Worm (Caenorhabditis elegans) whole organism, young adult: ENCODE data around the gene pgl-2.

Experiments
- B0261.1 ChIP-seq: sonication (generic microtip); optimal IDR thresholded peaks from 2 replicates; lab custom pipeline; 2016; ENCODE audit warnings: mild to moderate bottlenecking, missing genetic modification characterization, moderate library complexity, missing compliant biosample characterization
- B0336.3 ChIP-seq: fragments of 200-800 bp; sonication (Bioruptor generic); IDR thresholded peaks from 2 replicates; pipeline ENCODE4 v1.3.6; 2022; ENCODE audit warnings: missing genetic modification characterization, missing compliant biosample characterization
- F23B12.7 ChIP-seq: sonication (generic microtip); optimal IDR thresholded peaks from 2 replicates; lab custom pipeline; 2017; ENCODE audit warnings: missing genetic modification characterization, mild to moderate bottlenecking, missing compliant biosample characterization, antibody characterized with exemption, moderate library complexity; ENCODE audit not compliant: insufficient read depth
- F33H1.4 ChIP-seq: fragments of 200-800 bp; sonication (Bioruptor generic); IDR thresholded peaks from 2 replicates; pipeline ENCODE4 v1.3.6; 2022; ENCODE audit warnings: missing genetic modification reagents, missing genetic modification characterization, missing compliant biosample characterization
- F49E8.2 ChIP-seq: sonication (generic microtip); optimal IDR thresholded peaks from 3 replicates; lab custom pipeline; 2017; ENCODE audit warnings: missing genetic modification characterization, mild to moderate bottlenecking, missing compliant biosample characterization, antibody characterized with exemption, moderate library complexity; ENCODE audit not compliant: insufficient read depth
- F52B5.7 ChIP-seq: sonication (generic microtip); optimal IDR thresholded peaks from 2 replicates; lab custom pipeline; 2016; ENCODE audit warnings: mild to moderate bottlenecking, missing genetic modification characterization, missing compliant biosample characterization
- Y95B8A.8 ChIP-seq: fragments of 200-800 bp; sonication (Bioruptor generic); IDR thresholded peaks from 2 replicates; pipeline ENCODE4 v1.3.6; 2022; ENCODE audit warnings: missing genetic modification reagents, missing genetic modification characterization, missing compliant biosample characterization
- aptf-2 ChIP-seq: fragments of 200-800 bp; sonication (Bioruptor generic); conservative IDR thresholded peaks from 2 replicates; pipeline ENCODE4 v1.3.6; 2022; ENCODE audit warnings: missing genetic modification reagents, missing genetic modification characterization, missing compliant biosample characterization
- atf-7 ChIP-seq: sonication (generic microtip); optimal IDR thresholded peaks from 2 replicates; lab custom pipeline; 2017; ENCODE audit warnings: mild to moderate bottlenecking, missing genetic modification characterization, missing compliant biosample characterization
- attf-3 ChIP-seq: fragments of 200-800 bp; sonication (Bioruptor generic); conservative IDR thresholded peaks from 2 replicates; pipeline ENCODE4 v1.3.6; 2022; ENCODE audit warnings: missing genetic modification reagents, missing genetic modification characterization, missing compliant biosample characterization
- attf-5 ChIP-seq: fragments of 200-800 bp; sonication (Bioruptor generic); optimal IDR thresholded peaks from 2 replicates; lab custom pipeline; 2018; ENCODE audit warnings: mild to moderate bottlenecking, missing genetic modification characterization, missing compliant biosample characterization
- bed-1 ChIP-seq: fragments of 200-800 bp; sonication (Bioruptor generic); IDR thresholded peaks from 2 replicates; pipeline ENCODE4 v1.3.6; 2022; ENCODE audit warnings: missing genetic modification reagents, missing genetic modification characterization, missing compliant biosample characterization
- bed-2 ChIP-seq: fragments of 200-800 bp; sonication (Bioruptor generic); IDR thresholded peaks from 2 replicates; pipeline ENCODE4 v1.3.6; 2022; ENCODE audit warnings: missing genetic modification reagents, missing genetic modification characterization, missing compliant biosample characterization
- ceh-58 ChIP-seq: fragments of 200-800 bp; sonication (Bioruptor generic); IDR thresholded peaks from 2 replicates; pipeline ENCODE4 v1.3.6; 2022; ENCODE audit warnings: missing genetic modification characterization, missing compliant biosample characterization
- efl-1 ChIP-seq: fragments of 150-350 bp; optimal IDR thresholded peaks from 2 replicates; lab custom pipeline; 2014; ENCODE audit warnings: missing biosample characterization, missing genetic modification reagents, missing genetic modification characterization
- egl-18 ChIP-seq: fragments of 200-800 bp; sonication (Bioruptor generic); IDR thresholded peaks from 2 replicates; pipeline ENCODE4 v1.3.6; 2022; ENCODE audit warnings: missing genetic modification reagents, missing genetic modification characterization, missing compliant biosample characterization
- ekl-4 ChIP-seq: fragments of 200-800 bp; sonication (Bioruptor generic); IDR thresholded peaks from 2 replicates; pipeline ENCODE4 v1.3.6; 2022; ENCODE audit warnings: missing genetic modification reagents, missing genetic modification characterization, missing compliant biosample characterization
- him-1 ChIP-seq: sonication (generic microtip); optimal IDR thresholded peaks from 2 replicates; lab custom pipeline; 2016; ENCODE audit warnings: missing genotype, missing genetic modification reagents, missing genetic modification characterization, missing compliant biosample characterization
- hmg-1.2 ChIP-seq: fragments of 200-800 bp; sonication (Bioruptor generic); IDR thresholded peaks from 2 replicates; pipeline ENCODE4 v1.3.6; 2022; ENCODE audit warnings: missing genetic modification reagents, missing genetic modification characterization, missing compliant biosample characterization
- hmg-20 ChIP-seq: fragments of 200-800 bp; sonication (Bioruptor generic); IDR thresholded peaks from 2 replicates; pipeline ENCODE4 v1.3.6; 2022; ENCODE audit warnings: missing genetic modification reagents, missing genetic modification characterization, missing compliant biosample characterization
- lin-35 ChIP-seq, 3 experiments: fragments of 150-350 bp in 2 of 3; sonication (generic microtip) in 1 of 3; optimal IDR thresholded peaks; 2 replicates each; lab custom pipeline; 2014 to 2018; ENCODE audit warnings: missing biosample characterization in 3 of 3, missing genetic modification characterization in 3 of 3, missing genetic modification reagents in 3 of 3
- lin-54 ChIP-seq: fragments of 200-800 bp; sonication (Bioruptor generic); optimal IDR thresholded peaks from 2 replicates; lab custom pipeline; 2018; ENCODE audit warnings: mild to moderate bottlenecking, missing genetic modification characterization, missing compliant biosample characterization
- lir-1 ChIP-seq: fragments of 200-800 bp; sonication (Bioruptor generic); conservative IDR thresholded peaks from 2 replicates; pipeline ENCODE4 v1.3.6; 2022; ENCODE audit warnings: missing genetic modification reagents, missing genetic modification characterization, missing compliant biosample characterization
- lsl-1 ChIP-seq: fragments of 200-800 bp; sonication (Bioruptor generic); optimal IDR thresholded peaks from 2 replicates; lab custom pipeline; 2018; ENCODE audit warnings: mild to moderate bottlenecking, missing genetic modification characterization, moderate library complexity, missing compliant biosample characterization
- madf-6 ChIP-seq: fragments of 200-800 bp; sonication (Bioruptor generic); IDR thresholded peaks from 2 replicates; pipeline ENCODE4 v1.3.6; 2022; ENCODE audit warnings: missing genetic modification reagents, missing genetic modification characterization, missing compliant biosample characterization
- madf-8 ChIP-seq: fragments of 200-800 bp; sonication (Bioruptor generic); conservative IDR thresholded peaks from 2 replicates; pipeline ENCODE4 v1.3.6; 2022; ENCODE audit warnings: missing genetic modification reagents, missing genetic modification characterization, missing compliant biosample characterization
- mel-28 ChIP-seq: sonication (generic microtip); optimal IDR thresholded peaks from 2 replicates; lab custom pipeline; 2016; ENCODE audit warnings: borderline replicate concordance, mild to moderate bottlenecking, missing genetic modification characterization, missing compliant biosample characterization
- nfya-2 ChIP-seq: fragments of 200-800 bp; sonication (Bioruptor generic); IDR thresholded peaks from 2 replicates; pipeline ENCODE4 v1.3.6; 2022; ENCODE audit warnings: missing genetic modification reagents, missing genetic modification characterization, missing compliant biosample characterization
- nhr-179 ChIP-seq: sonication (generic microtip); optimal IDR thresholded peaks from 2 replicates; lab custom pipeline; 2016; ENCODE audit warnings: mild to moderate bottlenecking, missing genetic modification characterization, missing compliant biosample characterization
- nhr-80 ChIP-seq: sonication (generic microtip); optimal IDR thresholded peaks from 2 replicates; lab custom pipeline; 2016; ENCODE audit warnings: missing genetic modification characterization, missing compliant biosample characterization
- pbrm-1 ChIP-seq: fragments of 200-800 bp; sonication (Bioruptor generic); IDR thresholded peaks from 2 replicates; pipeline ENCODE4 v1.3.6; 2022; ENCODE audit warnings: missing genetic modification reagents, missing genetic modification characterization, missing compliant biosample characterization
- snpc-1.1 ChIP-seq: sonication (generic microtip); optimal IDR thresholded peaks from 2 replicates; lab custom pipeline; 2017; ENCODE audit warnings: missing genetic modification characterization, mild to moderate bottlenecking, missing compliant biosample characterization, antibody characterized with exemption, moderate library complexity, missing genotype, missing genetic modification reagents; ENCODE audit not compliant: insufficient read depth
- snpc-4 ChIP-seq, 5 experiments: fragments of 150-350 bp in 1 of 5; sonication (generic microtip) in 4 of 5; optimal IDR thresholded peaks; 2 replicates each; lab custom pipeline; 2014 to 2018; ENCODE audit warnings: missing genetic modification characterization in 5 of 5, missing biosample characterization in 3 of 5, antibody characterized with exemption in 2 of 5, mild to moderate bottlenecking in 2 of 5, missing compliant biosample characterization in 2 of 5, missing genotype in 2 of 5, moderate library complexity in 2 of 5, missing genetic modification reagents in 1 of 5
- tbp1 ChIP-seq: fragments of 200-800 bp; sonication (Bioruptor generic); optimal IDR thresholded peaks from 2 replicates; lab custom pipeline; 2018; ENCODE audit warnings: mild to moderate bottlenecking, missing genetic modification characterization, missing compliant biosample characterization
- unc-62 ChIP-seq: fragments of 150-350 bp; optimal IDR thresholded peaks from 2 replicates; lab custom pipeline; 2014; ENCODE audit warnings: missing biosample characterization, missing genetic modification reagents, missing genetic modification characterization
- xnd-1 ChIP-seq: sonication (generic microtip); optimal IDR thresholded peaks from 2 replicates; lab custom pipeline; 2016; ENCODE audit warnings: missing genotype, missing genetic modification reagents, missing genetic modification characterization, missing compliant biosample characterization
- zfh-2 ChIP-seq: fragments of 200-800 bp; sonication (Bioruptor generic); conservative IDR thresholded peaks from 2 replicates; pipeline ENCODE4 v1.3.6; 2022; ENCODE audit warnings: missing genetic modification reagents, missing genetic modification characterization, missing compliant biosample characterization
- ztf-18 ChIP-seq: sonication (generic microtip); optimal IDR thresholded peaks from 2 replicates; lab custom pipeline; 2016; ENCODE audit warnings: missing genotype, mild to moderate bottlenecking, missing genetic modification characterization, missing compliant biosample characterization
- ztf-22 ChIP-seq: fragments of 200-800 bp; sonication (Bioruptor generic); optimal IDR thresholded peaks from 2 replicates; lab custom pipeline; 2018; ENCODE audit warnings: mild to moderate bottlenecking, missing genetic modification characterization, moderate library complexity, missing compliant biosample characterization
- ztf-6 ChIP-seq: fragments of 200-800 bp; sonication (Bioruptor generic); IDR thresholded peaks from 2 replicates; pipeline ENCODE4 v1.3.6; 2022; ENCODE audit warnings: missing genetic modification reagents, missing genetic modification characterization, missing compliant biosample characterization

The pgl-2 gene

DNA sequence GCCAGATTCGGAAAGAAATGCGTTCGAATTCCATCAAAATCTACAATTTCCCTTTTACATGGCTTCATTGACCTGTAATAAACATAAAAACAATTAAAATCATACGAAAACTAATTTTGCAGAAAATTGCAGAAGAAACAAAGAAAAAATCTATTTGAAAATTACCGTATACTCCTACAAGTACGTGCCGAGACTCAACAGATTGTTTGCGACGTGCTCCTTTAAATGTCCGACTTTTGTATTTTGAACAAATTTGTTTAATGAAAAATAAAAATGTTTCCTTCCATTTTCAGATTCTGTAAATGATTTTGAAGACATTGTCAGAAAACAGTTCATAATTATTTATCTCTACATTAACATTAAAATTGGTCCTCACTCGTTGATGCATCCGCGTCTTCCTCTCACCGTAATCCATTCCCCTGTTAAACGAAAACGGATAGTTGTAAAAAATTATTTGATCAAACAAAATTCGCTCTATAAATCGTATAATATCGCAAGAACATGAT is at the start of gene pgl-2:
TSS of gene pgl-2 (minus strand) at position 456 of the 506 bp plus-strand sequence.
- TF ChIP-seq atf-7 (no peak), F23B12.7 (tag; lab: Kevin White, UChicago) (no peak), ztf-22 (GFP tag; lab: Kevin White, UChicago) (no peak), F49E8.2 (tag; lab: Kevin White, UChicago) (peak; percentile 14), attf-3 (GFP tag; lab: Robert Waterston, UW) (no peak), xnd-1 (peak; percentile 64), lin-54 (GFP tag; lab: Kevin White, UChicago) (peak; percentile 47), ekl-4 (0 out of 2 replicates have a peak, but pooled peaks have one; percentile 36), him-1 (tag; lab: Kevin White, UChicago) (peak; percentile 39), snpc-1.1 (tag; lab: Kevin White, UChicago) (no peak), B0336.3 (GFP tag; lab: Robert Waterston, UW) (peak; percentile 43; the same call in 1 of the 2 replicates), snpc-4 (GFP tag; optimal IDR thresholded peaks at IDR 0.05; lab: Kevin White, UChicago) (no peak), snpc-4 (tag; optimal IDR thresholded peaks at IDR 0.05; lab: Kevin White, UChicago) (peak in 1 of 4 experiments; percentile 9), hmg-1.2 (no peak), madf-6 (GFP tag; lab: Robert Waterston, UW) (peak; percentile 79), F33H1.4 (peak; percentile 76), ceh-58 (GFP tag; lab: Robert Waterston, UW) (no peak), madf-8 (GFP tag; lab: Robert Waterston, UW) (0 out of 2 replicates have a peak, but pooled peaks have one; percentile 23), hmg-20 (GFP tag; lab: Robert Waterston, UW) (no peak), F52B5.7 (tag; lab: Kevin White, UChicago) (no peak), lsl-1 (GFP tag; lab: Kevin White, UChicago) (peak; percentile 86), efl-1 (peak; percentile 21)
- TF ChIP-seq, all 124 proteins: peak for 12

DNA sequence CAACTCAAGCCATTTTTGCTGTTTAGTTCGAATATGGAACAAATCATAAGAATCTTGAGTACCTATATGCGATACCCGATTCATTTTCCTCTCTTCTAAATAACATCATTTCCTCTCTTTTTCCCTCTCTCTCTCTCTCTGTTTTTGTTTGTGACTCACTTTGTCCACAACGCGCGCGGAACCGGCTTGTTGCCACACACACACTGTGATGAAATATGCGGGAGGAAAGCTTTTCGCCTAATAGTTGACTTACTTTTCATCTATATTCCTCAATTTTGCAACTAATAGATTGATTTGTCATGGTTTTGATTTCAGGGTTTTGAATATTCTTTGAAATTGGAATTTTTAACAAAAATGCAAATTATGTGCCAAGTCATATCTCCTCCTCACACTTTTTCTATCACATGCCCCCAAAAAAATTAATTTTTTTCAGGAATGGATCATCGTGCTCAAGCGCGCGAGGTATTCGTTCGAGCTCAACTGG is 44.6 kb upstream of the pgl-2 start, which contains the start of gene hipr-1:
TSS of gene hipr-1 (plus strand) at position 434 of the 484 bp plus-strand sequence.
- TF ChIP-seq egl-18 (GFP tag; lab: Robert Waterston, UW), result no peak
- no peak for TF ChIP-seq lir-1
- TF ChIP-seq ztf-22 (GFP tag; lab: Kevin White, UChicago), result no peak
- TF ChIP-seq Y95B8A.8 (GFP tag; lab: Robert Waterston, UW), result no peak
- no peak for TF ChIP-seq nfya-2 (GFP tag; lab: Robert Waterston, UW)
- TF ChIP-seq aptf-2 (GFP tag; lab: Robert Waterston, UW), result no peak
- no peak for TF ChIP-seq ztf-18 (tag; lab: Kevin White, UChicago)
- no peak for TF ChIP-seq unc-62 (GFP tag; lab: Kevin White, UChicago)
- TF ChIP-seq lin-35 (GFP tag; optimal IDR thresholded peaks at IDR 0.05; lab: Kevin White, UChicago), result no peak
- TF ChIP-seq, all 124 proteins: peak for 0

DNA sequence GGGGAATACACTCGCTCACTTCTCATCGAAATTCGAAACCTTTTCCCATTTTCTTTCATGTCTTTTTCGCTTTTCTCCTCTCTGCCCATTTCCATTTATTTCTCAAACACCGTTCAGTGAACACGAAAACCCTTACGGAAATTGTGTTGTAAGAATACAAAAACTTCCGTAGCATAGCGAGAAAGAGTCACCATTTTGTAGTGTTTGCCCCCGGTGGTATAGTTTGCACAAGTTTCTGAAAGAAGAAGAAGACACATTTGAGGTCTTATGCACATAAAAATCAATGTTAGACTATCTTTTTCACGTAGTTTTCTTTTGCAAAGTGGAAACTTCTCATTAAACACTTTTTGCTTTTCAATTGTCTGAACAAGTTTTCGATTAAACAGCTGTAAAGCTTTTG is 43.9 kb upstream of the pgl-2 start:
- TF ChIP-seq ztf-6, result no peak
- TF ChIP-seq, all 124 proteins: peak for 0

DNA sequence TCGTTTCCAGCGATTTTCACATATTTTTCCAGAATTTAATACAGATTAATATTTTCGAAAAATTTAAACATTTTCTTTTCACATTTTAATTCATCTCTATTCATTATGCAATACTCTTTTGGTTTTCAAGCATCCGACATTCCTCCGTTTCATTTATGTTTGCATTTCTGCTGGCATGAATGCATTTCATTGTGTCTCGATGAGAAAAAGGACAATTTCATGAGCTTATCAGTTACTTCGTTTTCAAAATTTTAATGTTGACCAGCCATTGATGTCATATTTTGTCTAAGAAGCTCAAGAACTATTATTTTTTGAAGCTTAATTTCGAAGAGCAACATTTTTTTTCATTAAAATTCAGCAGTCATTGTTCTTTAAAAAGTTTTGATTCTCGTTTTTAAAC is 43.4 kb upstream of the pgl-2 start:
- TF ChIP-seq tbp1 (GFP tag; lab: Kevin White, UChicago) (no peak), lsl-1 (GFP tag; lab: Kevin White, UChicago) (no peak), nhr-80 (tag; lab: Kevin White, UChicago) (peak; percentile 30), B0261.1 (tag; lab: Kevin White, UChicago) (no peak), ztf-6 (no peak), mel-28 (tag; lab: Kevin White, UChicago) (no peak), bed-1 (no peak), attf-5 (no peak), bed-2 (GFP tag; lab: Robert Waterston, UW) (no peak), pbrm-1 (GFP tag; lab: Robert Waterston, UW) (no peak), nhr-179 (tag; lab: Kevin White, UChicago) (no peak), egl-18 (GFP tag; lab: Robert Waterston, UW) (no peak), hmg-20 (GFP tag; lab: Robert Waterston, UW) (no peak), nfya-2 (GFP tag; lab: Robert Waterston, UW) (no peak), madf-6 (GFP tag; lab: Robert Waterston, UW) (0 out of 2 replicates have a peak, but pooled peaks have one; percentile 11), zfh-2 (GFP tag; lab: Robert Waterston, UW) (no peak)
